Worm (Caenorhabditis elegans) whole organism, L1 larva: ENCODE data around the gene nifk-1.

ENCODE experiments used
- C04F5.9 ChIP-seq: sonication (generic microtip); optimal IDR thresholded peaks from 2 replicates; lab custom pipeline; 2016; ENCODE audit warnings: missing genetic modification characterization, missing compliant biosample characterization
- C16A3.4 ChIP-seq: fragments of 150-350 bp; optimal IDR thresholded peaks from 2 replicates; lab custom pipeline; 2014; ENCODE audit warnings: missing biosample characterization, missing genetic modification characterization
- C34B4.2 ChIP-seq: sonication (generic microtip); optimal IDR thresholded peaks from 2 replicates; lab custom pipeline; 2017; ENCODE audit warnings: mild to moderate bottlenecking, missing genetic modification characterization, missing compliant biosample characterization
- F16B12.6 ChIP-seq: fragments of 150-350 bp; optimal IDR thresholded peaks from 2 replicates; lab custom pipeline; 2014; ENCODE audit warnings: missing biosample characterization, missing genetic modification characterization
- Y116A8C.19 ChIP-seq: sonication (generic microtip); optimal IDR thresholded peaks from 2 replicates; lab custom pipeline; 2016; ENCODE audit warnings: missing compliant biosample characterization, missing genetic modification characterization, borderline replicate concordance
- aha-1 ChIP-seq: fragments of 150-350 bp; optimal IDR thresholded peaks from 2 replicates; lab custom pipeline; 2014; ENCODE audit warnings: missing biosample characterization, missing genetic modification characterization
- aly-2 ChIP-seq: fragments of 150-350 bp; optimal IDR thresholded peaks from 2 replicates; lab custom pipeline; 2014; ENCODE audit warnings: missing biosample characterization, missing genetic modification characterization
- ama-1 ChIP-seq: fragments of 150-350 bp; optimal IDR thresholded peaks from 2 replicates; lab custom pipeline; 2014
- ceh-90 ChIP-seq: sonication (generic microtip); optimal IDR thresholded peaks from 2 replicates; lab custom pipeline; 2016; ENCODE audit warnings: missing genetic modification characterization, missing compliant biosample characterization
- dpl-1 ChIP-seq, 3 experiments: fragments of 150-350 bp in 2 of 3; sonication (generic microtip) in 1 of 3; optimal IDR thresholded peaks; 2 replicates each; lab custom pipeline; 2014 to 2017; ENCODE audit warnings: missing biosample characterization in 3 of 3, missing genetic modification characterization in 3 of 3, missing genetic modification reagents in 3 of 3
- dsc-1 ChIP-seq: sonication (generic microtip); optimal IDR thresholded peaks from 2 replicates; lab custom pipeline; 2016; ENCODE audit warnings: mild to moderate bottlenecking, missing genetic modification characterization, missing compliant biosample characterization
- efl-1 ChIP-seq, 4 experiments: fragments of 150-350 bp; optimal IDR thresholded peaks in 3 of 4; peaks in 1 of 4; 1 replicate in 1 of 4; 2 replicates in 3 of 4; lab custom pipeline; 2014; ENCODE audit warnings: missing biosample characterization in 2 of 4, missing genetic modification characterization in 2 of 4, missing genetic modification reagents in 2 of 4
- efl-3 ChIP-seq: fragments of 200-800 bp; sonication (Bioruptor generic); optimal IDR thresholded peaks from 2 replicates; lab custom pipeline; 2018; ENCODE audit warnings: mild to moderate bottlenecking, missing genetic modification characterization, missing compliant biosample characterization
- elt-2 ChIP-seq: sonication (generic microtip); optimal IDR thresholded peaks from 2 replicates; lab custom pipeline; 2016; ENCODE audit warnings: missing genetic modification characterization, mild to moderate bottlenecking, inconsistent platforms, missing compliant biosample characterization, missing genetic modification reagents
- ets-5 ChIP-seq: fragments of 200-800 bp; sonication (Bioruptor generic); IDR thresholded peaks from 2 replicates; pipeline ENCODE4 v1.3.6; 2022; ENCODE audit warnings: missing genetic modification characterization, missing compliant biosample characterization
- fkh-10 ChIP-seq: sonication (generic microtip); optimal IDR thresholded peaks from 2 replicates; lab custom pipeline; 2017; ENCODE audit warnings: missing biosample characterization, missing genetic modification reagents, missing genetic modification characterization
- fkh-4 ChIP-seq: sonication (generic microtip); optimal IDR thresholded peaks from 2 replicates; lab custom pipeline; 2016; ENCODE audit warnings: missing compliant biosample characterization, missing genetic modification characterization, borderline replicate concordance
- hlh-17 ChIP-seq: fragments of 200-800 bp; sonication (Bioruptor generic); optimal IDR thresholded peaks from 2 replicates; lab custom pipeline; 2018; ENCODE audit warnings: missing genetic modification characterization, mild to moderate bottlenecking, missing compliant biosample characterization, moderate library complexity, borderline replicate concordance
- isw-1 ChIP-seq: fragments of 200-800 bp; sonication (Bioruptor generic); IDR thresholded peaks from 2 replicates; pipeline ENCODE4 v1.3.6; 2022; ENCODE audit warnings: missing genetic modification characterization, missing compliant biosample characterization
- jun-1 ChIP-seq: fragments of 150-350 bp; optimal IDR thresholded peaks from 2 replicates; lab custom pipeline; 2014; ENCODE audit warnings: missing biosample characterization, missing genetic modification reagents, missing genetic modification characterization
- lin-13 ChIP-seq: fragments of 150-350 bp; optimal IDR thresholded peaks from 2 replicates; lab custom pipeline; 2014; ENCODE audit warnings: missing biosample characterization, missing genetic modification reagents, missing genetic modification characterization
- lin-15B ChIP-seq: fragments of 150-350 bp; sonication (generic microtip); optimal IDR thresholded peaks from 3 replicates; lab custom pipeline; 2014; ENCODE audit warnings: missing biosample characterization, missing genetic modification characterization
- mdl-1 ChIP-seq, 2 experiments: fragments of 150-350 bp; optimal IDR thresholded peaks; 2 replicates each; lab custom pipeline; 2014 to 2017; ENCODE audit warnings: missing biosample characterization in 2 of 2, missing genetic modification characterization in 2 of 2, inconsistent platforms in 1 of 2
- mep-1 ChIP-seq: fragments of 150-350 bp; optimal IDR thresholded peaks from 2 replicates; lab custom pipeline; 2014; ENCODE audit warnings: missing biosample characterization, missing genetic modification characterization
- nhr-12 ChIP-seq: sonication (generic microtip); optimal IDR thresholded peaks from 2 replicates; lab custom pipeline; 2017; ENCODE audit warnings: missing biosample characterization, missing genetic modification characterization
- nhr-20 ChIP-seq: sonication (generic microtip); optimal IDR thresholded peaks from 2 replicates; lab custom pipeline; 2016; ENCODE audit warnings: mild to moderate bottlenecking, missing genetic modification characterization, missing compliant biosample characterization
- nhr-28 ChIP-seq: fragments of 150-350 bp; optimal IDR thresholded peaks from 2 replicates; lab custom pipeline; 2014; ENCODE audit warnings: missing biosample characterization, missing genetic modification characterization
- nhr-47 ChIP-seq: sonication (generic microtip); optimal IDR thresholded peaks from 2 replicates; lab custom pipeline; 2016; ENCODE audit warnings: mild to moderate bottlenecking, missing genetic modification characterization, moderate library complexity, missing compliant biosample characterization
- nhr-71 ChIP-seq: sonication (generic microtip); optimal IDR thresholded peaks from 2 replicates; lab custom pipeline; 2016; ENCODE audit warnings: mild to moderate bottlenecking, missing genetic modification characterization, moderate library complexity, missing compliant biosample characterization
- nhr-76 ChIP-seq: sonication (generic microtip); optimal IDR thresholded peaks from 2 replicates; lab custom pipeline; 2017; ENCODE audit warnings: missing biosample characterization, missing genetic modification characterization
- pag-3 ChIP-seq: sonication (generic microtip); optimal IDR thresholded peaks from 2 replicates; lab custom pipeline; 2017; ENCODE audit warnings: missing genetic modification characterization, mild to moderate bottlenecking, missing compliant biosample characterization, antibody characterized with exemption, borderline replicate concordance; ENCODE audit not compliant: insufficient read depth
- pax-3 ChIP-seq: fragments of 200-800 bp; sonication (Bioruptor generic); optimal IDR thresholded peaks from 2 replicates; lab custom pipeline; 2018; ENCODE audit warnings: mild to moderate bottlenecking, missing genetic modification characterization, moderate library complexity, missing compliant biosample characterization
- pqm-1 ChIP-seq: sonication (generic microtip); optimal IDR thresholded peaks from 3 replicates; lab custom pipeline; 2017; ENCODE audit warnings: missing biosample characterization, missing genetic modification characterization
- snpc-4 ChIP-seq: fragments of 150-350 bp; optimal IDR thresholded peaks from 2 replicates; lab custom pipeline; 2014; ENCODE audit warnings: missing biosample characterization, missing genetic modification characterization
- snu-23 ChIP-seq: sonication (generic microtip); optimal IDR thresholded peaks from 2 replicates; lab custom pipeline; 2016; ENCODE audit warnings: missing genetic modification characterization, missing compliant biosample characterization
- sup-37 ChIP-seq: fragments of 200-800 bp; sonication (Bioruptor generic); optimal IDR thresholded peaks from 2 replicates; lab custom pipeline; 2018; ENCODE audit warnings: mild to moderate bottlenecking, missing genetic modification characterization, missing compliant biosample characterization
- swsn-7 ChIP-seq: sonication (generic microtip); optimal IDR thresholded peaks from 2 replicates; lab custom pipeline; 2016; ENCODE audit warnings: missing genetic modification characterization, missing compliant biosample characterization
- tbx-2 ChIP-seq: sonication (generic microtip); optimal IDR thresholded peaks from 2 replicates; lab custom pipeline; 2016; ENCODE audit warnings: missing genetic modification characterization, missing compliant biosample characterization
- unc-86 ChIP-seq: sonication (generic microtip); optimal IDR thresholded peaks from 2 replicates; lab custom pipeline; 2016; ENCODE audit warnings: missing genetic modification characterization, missing compliant biosample characterization
- unc-98 ChIP-seq: fragments of 200-800 bp; sonication (Bioruptor generic); IDR thresholded peaks from 2 replicates; pipeline ENCODE4 v1.3.6; 2022; ENCODE audit warnings: missing genetic modification characterization, missing compliant biosample characterization
- zag-1 ChIP-seq: fragments of 150-350 bp; optimal IDR thresholded peaks from 2 replicates; lab custom pipeline; 2014; ENCODE audit warnings: missing biosample characterization, missing genetic modification characterization
- ztf-4 ChIP-seq: fragments of 150-350 bp; optimal IDR thresholded peaks from 2 replicates; lab custom pipeline; 2014; ENCODE audit warnings: missing biosample characterization, missing genetic modification characterization

The nifk-1 gene

DNA sequence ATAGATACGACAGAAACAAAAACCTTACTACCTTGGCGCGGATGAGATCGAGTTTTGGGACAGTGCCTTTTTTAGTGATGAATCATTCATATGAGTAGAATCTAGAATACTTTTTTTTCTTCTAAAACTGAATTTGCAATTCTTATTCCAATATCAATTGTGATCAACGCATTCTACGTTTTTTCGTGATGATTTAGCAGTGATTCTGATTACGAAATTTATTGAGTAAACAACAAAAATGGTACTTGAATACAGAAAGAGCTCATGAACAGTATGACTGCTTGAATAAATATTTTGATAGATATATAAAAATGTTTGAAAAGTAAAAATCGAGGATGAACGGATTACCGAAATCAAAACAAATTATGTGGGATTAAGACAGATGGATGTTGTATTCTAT is 22.0 kb upstream of the nifk-1 start, which contains the start of gene him-18:
TSS of gene him-18 (minus strand) at position 101 of the 400 bp plus-strand sequence.
- no peak for TF ChIP-seq ztf-4 (tag; lab: Kevin White, UChicago)
- no peak for TF ChIP-seq unc-98
- TF ChIP-seq swsn-7 (tag; lab: Kevin White, UChicago), result no peak
- no peak for TF ChIP-seq nhr-12 (tag; lab: Kevin White, UChicago)
- TF ChIP-seq lin-15B (tag; lab: Kevin White, UChicago), result no peak
- no peak for TF ChIP-seq ama-1
- no peak for TF ChIP-seq sup-37 (GFP tag; lab: Kevin White, UChicago)
- no peak for TF ChIP-seq mep-1 (tag; lab: Kevin White, UChicago)
- TF ChIP-seq elt-2, result no peak
- TF ChIP-seq aha-1 (tag; lab: Kevin White, UChicago), result no peak
- TF ChIP-seq unc-86 (tag; lab: Kevin White, UChicago), result no peak
- no peak for TF ChIP-seq hlh-17 (GFP tag; lab: Kevin White, UChicago)
- TF ChIP-seq Y116A8C.19 (tag; lab: Kevin White, UChicago), result no peak
- no peak for TF ChIP-seq dsc-1 (tag; lab: Kevin White, UChicago)
- TF ChIP-seq aly-2 (tag; lab: Kevin White, UChicago), result no peak
- TF ChIP-seq isw-1, result no peak

ce11 chrIII:4708909-4709308 is 15.8 kb upstream of the nifk-1 start, which contains the start of gene T04A8.18:
TSS of gene T04A8.18 (plus strand) at chrIII:4709209.
- TF ChIP-seq fkh-10 (GFP tag; lab: Kevin White, UChicago) (no peak), pqm-1 (no peak), nhr-76 (tag; lab: Kevin White, UChicago) (no peak), efl-3 (GFP tag; lab: Kevin White, UChicago) (no peak), unc-86 (tag; lab: Kevin White, UChicago) (no peak), unc-98 (no peak)
- TF ChIP-seq, all 84 proteins: peak for 0

DNA sequence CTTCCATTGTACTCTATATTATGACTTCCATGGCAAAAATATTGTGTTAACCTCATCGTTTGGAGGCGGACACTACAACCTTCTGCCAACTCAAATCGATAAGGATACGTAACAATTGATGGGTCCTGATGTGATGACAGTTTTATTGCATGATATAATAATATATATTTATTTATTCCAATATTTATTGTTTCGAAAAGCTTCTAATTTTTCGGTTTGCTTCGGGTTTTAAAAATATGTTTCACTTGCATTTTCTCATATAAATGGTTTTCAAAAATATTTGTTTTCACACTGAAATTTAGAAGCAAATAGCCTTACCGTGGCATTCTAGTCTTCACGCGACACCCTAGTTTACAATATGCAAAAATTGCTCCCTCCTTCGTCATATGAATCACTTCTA is 13.6 kb upstream of the nifk-1 start, which contains the start of gene T04A8.13:
TSS of gene T04A8.13 (plus strand) at position 301 of the 400 bp plus-strand sequence.
- TF ChIP-seq hlh-17 (GFP tag; lab: Kevin White, UChicago) (no peak), efl-1 (optimal IDR thresholded peaks at IDR 0.05; lab: Kevin White, UChicago) (no peak), efl-1 (GFP tag; optimal IDR thresholded peaks at IDR 0.05 in 1 of 2; lab: Kevin White, UChicago) (peak in 1 of 2 experiments; percentile 2)
- TF ChIP-seq, all 84 proteins: peak for 1

ce11 chrIII:4705207-4705606 is 12.1 kb upstream of the nifk-1 start, which contains the start of gene pgap-2:
TSS of gene pgap-2 (plus strand) at chrIII:4705507.
- no peak for TF ChIP-seq nhr-76 (tag; lab: Kevin White, UChicago)
- TF ChIP-seq efl-3 (GFP tag; lab: Kevin White, UChicago), result no peak
- TF ChIP-seq C04F5.9 (tag; lab: Kevin White, UChicago), result no peak
- no peak for TF ChIP-seq lin-13 (GFP tag; lab: Kevin White, UChicago)
- TF ChIP-seq nhr-28 (tag; lab: Kevin White, UChicago), result no peak
- no peak for TF ChIP-seq F16B12.6 (tag; lab: Kevin White, UChicago)

ce11 chrIII:4703932-4704454 is 10.9 kb upstream of the nifk-1 start, which contains the start of the genes clp-2 and mrpl-16:
TSS of gene clp-2 (minus strand) at chrIII:4704025.
TSS of gene mrpl-16 (plus strand) at chrIII:4704404.
- TF ChIP-seq tbx-2 (tag; lab: Kevin White, UChicago) (no peak), F16B12.6 (tag; lab: Kevin White, UChicago) (peak; percentile 1), isw-1 (no peak), mdl-1 (tag; optimal IDR thresholded peaks at IDR 0.05; lab: Kevin White, UChicago) (no peak), lin-13 (GFP tag; lab: Kevin White, UChicago) (no peak), efl-1 (optimal IDR thresholded peaks at IDR 0.05; lab: Kevin White, UChicago) (peak; percentile 42 to 58), efl-1 (GFP tag; optimal IDR thresholded peaks at IDR 0.05 in 1 of 2; lab: Kevin White, UChicago) (peak; percentile 59 to 93), nhr-20 (tag; lab: Kevin White, UChicago) (no peak), dpl-1 (GFP tag; optimal IDR thresholded peaks at IDR 0.05; lab: Kevin White, UChicago) (peak; percentile 21 to 68 (median 46)), C16A3.4 (tag; lab: Kevin White, UChicago) (peak; percentile 10), aly-2 (tag; lab: Kevin White, UChicago) (no peak), snu-23 (GFP tag; lab: Kevin White, UChicago) (peak; percentile 38), swsn-7 (tag; lab: Kevin White, UChicago) (peak; percentile 24), ets-5 (GFP tag; lab: Robert Waterston, UW) (no peak), fkh-4 (no peak), nhr-12 (tag; lab: Kevin White, UChicago) (no peak), nhr-71 (tag; lab: Kevin White, UChicago) (peak; percentile 34), pag-3 (no peak), C34B4.2 (no peak), nhr-47 (peak; percentile 5), unc-98 (no peak), zag-1 (tag; lab: Kevin White, UChicago) (no peak), jun-1 (tag; lab: Kevin White, UChicago) (no peak), snpc-4 (tag; lab: Kevin White, UChicago) (no peak), ceh-90 (tag; lab: Kevin White, UChicago) (no peak), pax-3 (tag; lab: Kevin White, UChicago) (no peak)
